Fruit fly (Drosophila melanogaster): Measurements from ENCODE around the gene Ziz.

Ziz gene

DNA sequence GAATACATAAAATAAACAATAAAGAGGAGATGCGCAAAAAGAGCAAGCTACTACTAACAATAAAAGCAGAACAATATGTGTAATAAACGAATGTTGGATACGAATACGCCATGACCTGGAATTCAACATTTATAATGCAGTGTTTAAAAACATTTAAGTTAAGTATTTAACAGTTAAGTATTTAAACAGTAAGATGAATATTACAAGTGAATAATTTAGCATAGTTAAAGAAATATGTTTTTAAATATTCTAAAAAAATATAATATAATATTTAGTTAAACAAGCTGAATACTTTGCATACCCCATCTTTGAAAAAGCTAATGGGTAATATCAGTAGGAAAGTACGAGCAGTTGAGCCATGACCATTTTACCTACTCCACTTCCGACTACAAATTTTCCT, 3.6 kb downstream of the Ziz start (continued):
- TF ChIP-seq Bteb2 (GFP tag; optimal IDR thresholded peaks at IDR 0.05) (no peak), ap (GFP tag; IDR thresholded peaks at IDR 0.05) (no peak), CG15269 (tag; optimal IDR thresholded peaks at IDR 0.05) (peak; percentile 62), PHDP (tag; optimal IDR thresholded peaks at IDR 0.05) (peak; percentile 27), CG18262 (tag; optimal IDR thresholded peaks at IDR 0.05) (peak; percentile 14), slbo (GFP tag; IDR thresholded peaks at IDR 0.05) (peak; percentile 39; the same call in 1 of the 2 replicates), CG3281 (GFP tag; optimal IDR thresholded peaks at IDR 0.05) (no peak), CG12391 (tag; optimal IDR thresholded peaks at IDR 0.05) (peak; percentile 20), Atf-2 (GFP tag; optimal IDR thresholded peaks at IDR 0.05) (no peak), CG17568 (GFP tag; optimal IDR thresholded peaks at IDR 0.05) (no peak), Abd-B (GFP tag; optimal IDR thresholded peaks at IDR 0.05) (peak; percentile 40), lab (GFP tag; optimal IDR thresholded peaks at IDR 0.05) (peak; percentile 36), Chrac-16 (GFP tag; optimal IDR thresholded peaks at IDR 0.05) (no peak), Hmr (GFP tag; optimal IDR thresholded peaks at IDR 0.05) (no peak), gt (GFP tag; IDR thresholded peaks at IDR 0.05) (no peak), gem (tag; optimal IDR thresholded peaks at IDR 0.05) (peak; percentile 61), Atf3 (GFP tag; optimal IDR thresholded peaks at IDR 0.05) (no peak), CG18599 (GFP tag; optimal IDR thresholded peaks at IDR 0.05) (peak; percentile 7), lmd (GFP tag; IDR thresholded peaks at IDR 0.05) (peak; percentile 20; the same call in 1 of the 2 replicates), dpn (GFP tag; optimal IDR thresholded peaks at IDR 0.05) (peak in 1 of 2 experiments; percentile 14), Rfx (GFP tag; IDR thresholded peaks at IDR 0.05) (0 out of 2 replicates have a peak, but pooled peaks have one; percentile 25), CG2712 (tag; optimal IDR thresholded peaks at IDR 0.05) (peak; percentile 24), CG11504 (tag; optimal IDR thresholded peaks at IDR 0.05) (peak; percentile 41), aop (GFP tag; IDR thresholded peaks at IDR 0.05) (no peak), Hr51 (GFP tag; optimal IDR thresholded peaks at IDR 0.05) (peak in 1 of 2 experiments; percentile 27), CG17829 (tag; optimal IDR thresholded peaks at IDR 0.05) (no peak), CG4820 (GFP tag; optimal IDR thresholded peaks at IDR 0.05) (no peak), Side (GFP tag; optimal IDR thresholded peaks at IDR 0.05) (no peak), CG7556 (GFP tag; optimal IDR thresholded peaks at IDR 0.05) (no peak), CG4328 (GFP tag; optimal IDR thresholded peaks at IDR 0.05) (no peak), Fer3 (tag; optimal IDR thresholded peaks at IDR 0.05) (no peak), odd (GFP tag; optimal IDR thresholded peaks at IDR 0.05) (no peak), oc (tag; optimal IDR thresholded peaks at IDR 0.05) (no peak), pita (GFP tag; optimal IDR thresholded peaks at IDR 0.05) (no peak), Sox102F (GFP tag; optimal IDR thresholded peaks at IDR 0.05) (peak; percentile 21), CG2678 (tag; optimal IDR thresholded peaks at IDR 0.05) (peak; percentile 48), grau (tag; optimal IDR thresholded peaks at IDR 0.05) (peak; percentile 26), CG7839 (tag; optimal IDR thresholded peaks at IDR 0.05) (peak; percentile 32), TFAM (GFP tag; optimal IDR thresholded peaks at IDR 0.05) (no peak), NC2α (GFP tag; optimal IDR thresholded peaks at IDR 0.05) (no peak)

DNA sequence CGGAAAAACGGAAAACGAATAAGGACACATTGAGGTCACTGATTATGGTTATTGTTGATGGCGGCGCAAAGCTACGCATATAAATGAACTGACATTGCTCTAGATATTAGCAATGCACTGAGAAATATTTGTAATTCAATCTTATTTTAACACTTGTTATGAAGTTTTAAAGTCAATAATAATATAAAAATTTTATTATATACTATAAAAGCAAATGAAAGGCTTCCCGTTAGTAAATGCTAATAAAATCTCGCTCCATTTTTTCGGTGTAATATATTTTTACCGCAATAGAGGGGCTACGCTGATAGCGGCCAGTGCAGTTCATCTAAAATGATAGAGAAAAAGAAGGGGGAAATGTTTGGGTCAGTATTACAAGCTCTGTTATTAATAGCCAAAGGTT, 4.2 kb downstream of the Ziz start:
- TF ChIP-seq CG5953 (GFP tag; IDR thresholded peaks at IDR 0.05) (peak; percentile 60), dmrt11E (tag; optimal IDR thresholded peaks at IDR 0.05) (peak; percentile 30), CG11695 (GFP tag; IDR thresholded peaks at IDR 0.05) (peak; percentile 63; the same call in 2 of the 3 replicates), CG1602 (GFP tag; optimal IDR thresholded peaks at IDR 0.05) (peak; percentile 0), CG10209 (GFP tag; optimal IDR thresholded peaks at IDR 0.05) (peak; percentile 34), CG13775 (GFP tag; optimal IDR thresholded peaks at IDR 0.05) (peak; percentile 42), trem (tag; optimal IDR thresholded peaks at IDR 0.05) (peak; percentile 27), CG12219 (GFP tag; optimal IDR thresholded peaks at IDR 0.05) (peak; percentile 42), CG17361 (GFP tag; IDR thresholded peaks at IDR 0.05) (peak; percentile 45; the same call in 2 of the 3 replicates), CG3995 (GFP tag; optimal IDR thresholded peaks at IDR 0.05) (no peak), CG12391 (tag; optimal IDR thresholded peaks at IDR 0.05) (peak; percentile 62), CG32532 (GFP tag; IDR thresholded peaks at IDR 0.05) (peak; percentile 46; the same call in 1 of the 2 replicates), CG6254 (GFP tag; optimal IDR thresholded peaks at IDR 0.05) (peak; percentile 35)

Data from whole organism, embryonic.